Fruit fly (Drosophila melanogaster) whole organism, embryonic: Measurements from ENCODE around the gene CG4586.

Source experiments
- Abd-B ChIP-seq: fragments of 200-800 bp; sonication (Bioruptor generic); optimal IDR thresholded peaks from 2 replicates; lab custom pipeline; 2018; ENCODE audit warnings: missing biosample characterization, mild to moderate bottlenecking, missing genetic modification characterization, moderate library complexity
- Aef1 ChIP-seq: fragments of 200-800 bp; sonication (Bioruptor generic); IDR thresholded peaks from 3 replicates; pipeline ENCODE4 v1.3.6; 2022; ENCODE audit warnings: missing biosample characterization, missing genetic modification characterization
- Asciz ChIP-seq: fragments of 200-800 bp; sonication (Bioruptor generic); optimal IDR thresholded peaks from 2 replicates; lab custom pipeline; 2017; ENCODE audit warnings: missing biosample characterization, mild to moderate bottlenecking, missing genetic modification characterization, missing genetic modification reagents
- Bteb2 ChIP-seq: fragments of 200-800 bp; sonication (Bioruptor generic); optimal IDR thresholded peaks from 2 replicates; lab custom pipeline; 2016; ENCODE audit warnings: missing biosample characterization, missing genetic modification characterization
- CG10431 ChIP-seq: fragments of 200-800 bp; sonication (Bioruptor generic); optimal IDR thresholded peaks from 3 replicates; lab custom pipeline; 2018; ENCODE audit warnings: missing biosample characterization, mild to moderate bottlenecking, missing genetic modification characterization
- CG10565 ChIP-seq: fragments of 200-800 bp; sonication (Bioruptor generic); optimal IDR thresholded peaks from 3 replicates; lab custom pipeline; 2016; ENCODE audit warnings: missing biosample characterization, mild to moderate bottlenecking, missing genetic modification characterization
- CG11247 ChIP-seq: fragments of 200-800 bp; sonication (Bioruptor generic); IDR thresholded peaks from 2 replicates; pipeline ENCODE4 v1.3.6; 2022; ENCODE audit warnings: missing biosample characterization, missing genetic modification characterization
- CG13296 ChIP-seq: fragments of 200-800 bp; sonication (Bioruptor generic); optimal IDR thresholded peaks from 3 replicates; lab custom pipeline; 2018; ENCODE audit warnings: missing biosample characterization, mild to moderate bottlenecking, missing genetic modification characterization
- CG2889 ChIP-seq: fragments of 200-800 bp; sonication (Bioruptor generic); IDR thresholded peaks from 3 replicates; pipeline ENCODE4 v1.3.6; 2022; ENCODE audit warnings: missing biosample characterization, missing genetic modification characterization
- CG30020 ChIP-seq: fragments of 200-800 bp; optimal IDR thresholded peaks from 2 replicates; lab custom pipeline; 2019; ENCODE audit warnings: missing biosample characterization, mild to moderate bottlenecking, missing genetic modification characterization, moderate library complexity
- CG33557 ChIP-seq: fragments of 200-800 bp; sonication (Bioruptor generic); optimal IDR thresholded peaks from 2 replicates; lab custom pipeline; 2019; ENCODE audit warnings: missing biosample characterization, mild to moderate bottlenecking, missing genetic modification characterization, moderate library complexity
- CG34224 ChIP-seq: fragments of 200-800 bp; sonication (Bioruptor generic); IDR thresholded peaks from 3 replicates; pipeline ENCODE4 v1.3.6; 2022; ENCODE audit warnings: missing biosample characterization, missing genetic modification characterization; ENCODE audit not compliant: partially characterized antibody
- CG3726 ChIP-seq: fragments of 200-800 bp; sonication (Bioruptor generic); IDR thresholded peaks from 3 replicates; pipeline ENCODE4, ENCODE4 v1.3.6; 2022; ENCODE audit warnings: missing biosample characterization, missing genetic modification characterization
- CG3838 ChIP-seq: fragments of 200-800 bp; sonication (Bioruptor generic); optimal IDR thresholded peaks from 3 replicates; lab custom pipeline; 2016; ENCODE audit warnings: missing biosample characterization, missing genetic modification characterization
- CG4820 ChIP-seq: fragments of 200-800 bp; sonication (Bioruptor generic); optimal IDR thresholded peaks from 3 replicates; lab custom pipeline; 2016; ENCODE audit warnings: missing biosample characterization, missing genetic modification characterization
- CG5180 ChIP-seq: fragments of 200-800 bp; sonication (Bioruptor generic); optimal IDR thresholded peaks from 3 replicates; lab custom pipeline; 2017; ENCODE audit warnings: missing biosample characterization, missing genetic modification characterization, mild to moderate bottlenecking, moderate library complexity, missing genetic modification reagents
- CG8290 ChIP-seq, 3 experiments: fragments of 200-800 bp; sonication (Bioruptor generic); optimal IDR thresholded peaks; 2 replicates each; lab custom pipeline; 2016 to 2019; ENCODE audit warnings: missing biosample characterization in 3 of 3, missing genetic modification characterization in 3 of 3, mild to moderate bottlenecking in 2 of 3, moderate library complexity in 1 of 3
- CG8388 ChIP-seq: fragments of 200-800 bp; sonication (Bioruptor generic); optimal IDR thresholded peaks from 2 replicates; lab custom pipeline; 2019; ENCODE audit warnings: missing biosample characterization, mild to moderate bottlenecking, missing genetic modification characterization, moderate library complexity
- CG8765 ChIP-seq: fragments of 200-800 bp; sonication (Bioruptor generic); IDR thresholded peaks from 2 replicates; pipeline ENCODE4 v1.3.6; 2022; ENCODE audit warnings: missing biosample characterization, missing genetic modification characterization
- Dref ChIP-seq: fragments of 200-800 bp; sonication (Bioruptor generic); IDR thresholded peaks from 2 replicates; pipeline ENCODE4 v1.3.6; 2022; ENCODE audit warnings: missing biosample characterization, missing genetic modification characterization
- E2f2 ChIP-seq: fragments of 200-800 bp; sonication (Bioruptor generic); IDR thresholded peaks from 2 replicates; pipeline ENCODE4 v1.3.6; 2022; ENCODE audit warnings: missing biosample characterization, missing genetic modification characterization
- Fer1 ChIP-seq: fragments of 200-800 bp; sonication (Bioruptor generic); optimal IDR thresholded peaks from 2 replicates; lab custom pipeline; 2017; ENCODE audit warnings: missing biosample characterization, mild to moderate bottlenecking, missing genetic modification characterization
- HmgZ ChIP-seq: fragments of 200-800 bp; sonication (Bioruptor generic); optimal IDR thresholded peaks from 2 replicates; lab custom pipeline; 2018; ENCODE audit warnings: missing biosample characterization, mild to moderate bottlenecking, missing genetic modification characterization
- Kr ChIP-seq: fragments of 200-800 bp; sonication (Bioruptor generic); optimal IDR thresholded peaks from 2 replicates; lab custom pipeline; 2017; ENCODE audit warnings: missing biosample characterization, mild to moderate bottlenecking, missing genetic modification characterization
- NC2α ChIP-seq: fragments of 200-800 bp; sonication (Bioruptor generic); optimal IDR thresholded peaks from 2 replicates; lab custom pipeline; 2016; ENCODE audit warnings: missing biosample characterization, missing genetic modification characterization
- Optix ChIP-seq: fragments of 200-800 bp; sonication (Bioruptor generic); IDR thresholded peaks from 3 replicates; pipeline ENCODE4 v1.3.6; 2022; ENCODE audit warnings: missing biosample characterization, missing genetic modification characterization
- Xrp1 ChIP-seq: fragments of 200-800 bp; sonication (Bioruptor generic); IDR thresholded peaks from 2 replicates; pipeline ENCODE4 v1.3.6; 2022; ENCODE audit warnings: missing biosample characterization, missing genetic modification characterization
- ase ChIP-seq: fragments of 200-800 bp; sonication (Bioruptor generic); IDR thresholded peaks from 3 replicates; pipeline ENCODE4 v1.3.6; 2022; ENCODE audit warnings: missing biosample characterization, missing genetic modification characterization
- bab2 ChIP-seq: fragments of 200-800 bp; sonication (Bioruptor generic); optimal IDR thresholded peaks from 2 replicates; lab custom pipeline; 2016; ENCODE audit warnings: missing biosample characterization, missing genetic modification characterization
- chif ChIP-seq, 2 experiments: fragments of 200-800 bp; sonication (Bioruptor generic); optimal IDR thresholded peaks; 3 replicates each; lab custom pipeline; 2016; ENCODE audit warnings: missing biosample characterization in 2 of 2, missing genetic modification characterization in 2 of 2
- chinmo ChIP-seq: fragments of 200-800 bp; sonication (Bioruptor generic); IDR thresholded peaks from 4 replicates; pipeline ENCODE4 v1.3.6; 2022; ENCODE audit warnings: missing biosample characterization, missing genetic modification characterization; ENCODE audit not compliant: partially characterized antibody
- chm ChIP-seq: fragments of 200-800 bp; sonication (Bioruptor generic); IDR thresholded peaks from 2 replicates; pipeline ENCODE4 v1.3.6; 2022; ENCODE audit warnings: missing biosample characterization, missing genetic modification characterization
- crol ChIP-seq: fragments of 200-800 bp; sonication (Bioruptor generic); IDR thresholded peaks from 2 replicates; pipeline ENCODE4 v1.3.6; 2022; ENCODE audit warnings: missing biosample characterization, missing genetic modification characterization
- da ChIP-seq: fragments of 200-800 bp; sonication (Bioruptor generic); optimal IDR thresholded peaks from 2 replicates; lab custom pipeline; 2016; ENCODE audit warnings: missing biosample characterization, missing genetic modification characterization
- exex ChIP-seq: fragments of 200-800 bp; sonication (Bioruptor generic); optimal IDR thresholded peaks from 4 replicates; lab custom pipeline; 2018; ENCODE audit warnings: missing biosample characterization, mild to moderate bottlenecking, missing genetic modification characterization, moderate library complexity
- gsb ChIP-seq: fragments of 200-800 bp; sonication (Bioruptor generic); IDR thresholded peaks from 2 replicates; pipeline ENCODE4 v1.3.6; 2022; ENCODE audit warnings: missing biosample characterization, missing genetic modification characterization
- hth ChIP-seq: fragments of >200 bp; optimal IDR thresholded peaks from 2 replicates; lab custom pipeline; 2017; ENCODE audit warnings: inconsistent platforms
- inv ChIP-seq: fragments of 200-800 bp; sonication (Bioruptor generic); IDR thresholded peaks from 2 replicates; pipeline ENCODE4 v1.3.6; 2022; ENCODE audit warnings: missing biosample characterization, missing genetic modification characterization; ENCODE audit not compliant: partially characterized antibody
- jumu ChIP-seq: fragments of 200-800 bp; sonication (Bioruptor generic); optimal IDR thresholded peaks from 3 replicates; lab custom pipeline; 2016; ENCODE audit warnings: missing biosample characterization, missing genetic modification characterization
- klu ChIP-seq: fragments of 200-800 bp; sonication (Bioruptor generic); IDR thresholded peaks from 2 replicates; pipeline ENCODE4 v1.3.6; 2022; ENCODE audit warnings: missing biosample characterization, missing genetic modification characterization
- lmd ChIP-seq: fragments of 200-800 bp; sonication (Bioruptor generic); IDR thresholded peaks from 2 replicates; pipeline ENCODE4 v1.3.6; 2022; ENCODE audit warnings: missing biosample characterization, missing genetic modification characterization
- nerfin-1 ChIP-seq: fragments of 200-800 bp; sonication (Bioruptor generic); optimal IDR thresholded peaks from 3 replicates; lab custom pipeline; 2019; ENCODE audit warnings: missing biosample characterization, mild to moderate bottlenecking, missing genetic modification characterization, moderate library complexity
- pan ChIP-seq, 4 experiments: fragments of >200 bp in 3 of 4; fragments of 200-800 bp in 1 of 4; sonication (Bioruptor generic) in 1 of 4; optimal IDR thresholded peaks in 3 of 4; IDR thresholded peaks in 1 of 4; 2 replicates each; pipeline versions ENCODE4 v1.3.6 to Lab custom; 2017 to 2022; ENCODE audit warnings: missing biosample characterization in 2 of 4, missing genetic modification characterization in 2 of 4, mixed read lengths in 1 of 4
- pum ChIP-seq: fragments of 200-800 bp; sonication (Bioruptor generic); optimal IDR thresholded peaks from 2 replicates; lab custom pipeline; 2016; ENCODE audit warnings: missing biosample characterization, missing genetic modification characterization
- slp2 ChIP-seq: fragments of 200-800 bp; sonication (Bioruptor generic); optimal IDR thresholded peaks from 2 replicates; lab custom pipeline; 2016; ENCODE audit warnings: missing biosample characterization, missing genetic modification characterization
- sqz ChIP-seq: fragments of 200-800 bp; sonication (Bioruptor generic); optimal IDR thresholded peaks from 3 replicates; lab custom pipeline; 2018; ENCODE audit warnings: missing biosample characterization, mild to moderate bottlenecking, missing genetic modification characterization
- ssp ChIP-seq: fragments of 200-800 bp; sonication (Bioruptor generic); IDR thresholded peaks from 2 replicates; pipeline ENCODE4 v1.3.6; 2022; ENCODE audit warnings: missing biosample characterization, missing genetic modification characterization
- tgo ChIP-seq: fragments of 200-800 bp; sonication (Bioruptor generic); IDR thresholded peaks from 3 replicates; pipeline ENCODE4 v1.3.6; 2022; ENCODE audit warnings: missing biosample characterization, missing genetic modification characterization
- tin ChIP-seq: fragments of 200-800 bp; sonication (Bioruptor generic); optimal IDR thresholded peaks from 3 replicates; lab custom pipeline; 2016; ENCODE audit warnings: missing biosample characterization, missing genetic modification characterization

The CG4586 gene

dm6 chrX:7004101-7004700 lies 34.5 kb downstream of the CG4586 start (continued):
- TF ChIP-seq CG8388 (GFP tag; lab: Kevin White, UChicago) (peak; percentile 61), chinmo (GFP tag; lab: Robert Waterston, UW) (no peak), CG34224 (no peak), CG3726 (GFP tag; lab: Robert Waterston, UW) (peak; percentile 54; the same call in 1 of the 3 replicates), CG2889 (0 out of 3 replicates have a peak, but pooled peaks have one; percentile 25), pum (GFP tag; lab: Kevin White, UChicago) (peak; percentile 57), Fer1 (peak; percentile 74), ssp (no peak), lmd (GFP tag; lab: Robert Waterston, UW) (peak; percentile 29; the same call in 1 of the 2 replicates), exex (tag; lab: Kevin White, UChicago) (peak; percentile 55), E2f2 (peak; percentile 65), Dref (GFP tag; lab: Robert Waterston, UW) (no peak), Abd-B (GFP tag; lab: Kevin White, UChicago) (no peak), chm (GFP tag; lab: Robert Waterston, UW) (peak; percentile 96; the same call in 1 of the 2 replicates), CG5180 (GFP tag; lab: Kevin White, UChicago) (peak; percentile 80), CG33557 (GFP tag; lab: Kevin White, UChicago) (peak; percentile 98), CG11247 (GFP tag; lab: Robert Waterston, UW) (peak; percentile 67), sqz (GFP tag; lab: Kevin White, UChicago) (peak; percentile 85), chif (GFP tag; optimal IDR thresholded peaks at IDR 0.05; lab: Kevin White, UChicago) (peak; percentile 82 to 84), CG30020 (tag; lab: Kevin White, UChicago) (peak; percentile 21), HmgZ (peak; percentile 83), CG3838 (GFP tag; lab: Kevin White, UChicago) (peak; percentile 83), CG8290 (GFP tag; optimal IDR thresholded peaks at IDR 0.05; lab: Kevin White, UChicago) (peak; percentile 92), CG8290 (tag; optimal IDR thresholded peaks at IDR 0.05; lab: Kevin White, UChicago) (peak; percentile 86 to 99), pan (optimal IDR thresholded peaks at IDR 0.05; lab: Kevin White, UChicago) (no peak), pan (GFP tag; optimal IDR thresholded peaks at IDR 0.05 in 1 of 2, IDR thresholded peaks at IDR 0.05 in 1 of 2) (peak in 1 of 2 experiments; percentile 74), CG13296 (GFP tag; lab: Kevin White, UChicago) (peak; percentile 67), Bteb2 (GFP tag; lab: Kevin White, UChicago) (peak; percentile 57), CG8765 (no peak), NC2α (GFP tag; lab: Kevin White, UChicago) (peak; percentile 90), Xrp1 (GFP tag; lab: Robert Waterston, UW) (peak; percentile 92), Asciz (peak; percentile 94), bab2 (GFP tag; lab: Kevin White, UChicago) (peak; percentile 90), slp2 (GFP tag; lab: Kevin White, UChicago) (peak; percentile 68), tin (peak; percentile 61), hth (lab: Kevin White, UChicago) (no peak), CG10565 (peak; percentile 44), tgo (GFP tag; lab: Robert Waterston, UW) (no peak; the same call in 2 of the 3 replicates), crol (no peak), ase (GFP tag; lab: Robert Waterston, UW) (peak; percentile 54; the same call in 2 of the 3 replicates), Aef1 (GFP tag; lab: Robert Waterston, UW) (no peak), jumu (GFP tag; lab: Kevin White, UChicago) (peak; percentile 68), CG4820 (GFP tag; lab: Kevin White, UChicago) (peak; percentile 79), gsb (GFP tag; lab: Robert Waterston, UW) (peak; percentile 20; the same call in 1 of the 2 replicates), da (GFP tag; lab: Kevin White, UChicago) (peak; percentile 72), nerfin-1 (peak; percentile 83), Kr (GFP tag; lab: Kevin White, UChicago) (peak; percentile 99), inv (GFP tag; lab: Robert Waterston, UW) (no peak), Optix (peak; percentile 72), klu (GFP tag; lab: Robert Waterston, UW) (0 out of 2 replicates have a peak, but pooled peaks have one; percentile 34), CG10431 (peak; percentile 90)
